Worm (Caenorhabditis elegans) whole organism, L3 larva: ENCODE results near the gene F35H12.6.

ENCODE experiments used
- R02D3.7 ChIP-seq: fragments of 150-350 bp; optimal IDR thresholded peaks from 2 replicates; lab custom pipeline; 2014; ENCODE audit warnings: missing biosample characterization, missing genetic modification characterization
- ceh-16 ChIP-seq: sonication (generic microtip); optimal IDR thresholded peaks from 2 replicates; lab custom pipeline; 2017; ENCODE audit warnings: missing biosample characterization, missing genetic modification characterization
- ceh-9 ChIP-seq: sonication (generic microtip); optimal IDR thresholded peaks from 2 replicates; lab custom pipeline; 2018; ENCODE audit warnings: missing biosample characterization, missing genetic modification characterization
- mdl-1 ChIP-seq: fragments of 150-350 bp; optimal IDR thresholded peaks from 2 replicates; lab custom pipeline; 2014; ENCODE audit warnings: missing biosample characterization, missing genetic modification characterization
- nhr-11 ChIP-seq: fragments of 150-350 bp; optimal IDR thresholded peaks from 2 replicates; lab custom pipeline; 2014; ENCODE audit warnings: missing biosample characterization, missing genetic modification characterization
- nhr-23 ChIP-seq: fragments of 150-350 bp; optimal IDR thresholded peaks from 2 replicates; lab custom pipeline; 2014; ENCODE audit warnings: missing biosample characterization, missing genetic modification reagents, missing genetic modification characterization
- nhr-25 ChIP-seq: sonication (generic microtip); optimal IDR thresholded peaks from 2 replicates; lab custom pipeline; 2017; ENCODE audit warnings: missing biosample characterization, missing genetic modification characterization

ce11 chrX:948783-949182, 35.7 kb downstream of the F35H12.6 start, which contains the start of gene sms-2:
- no peak for TF ChIP-seq ceh-16 (tag; lab: Kevin White, UChicago)
- TF ChIP-seq R02D3.7 (tag; lab: Kevin White, UChicago): no peak
- TF ChIP-seq ceh-9 (tag; lab: Kevin White, UChicago): no peak
- TF ChIP-seq nhr-25 (tag; lab: Kevin White, UChicago): no peak
- TF ChIP-seq mdl-1: no peak
- TF ChIP-seq nhr-11: no peak
- TF ChIP-seq nhr-23 (tag; lab: Kevin White, UChicago): no peak
